Worm (Caenorhabditis elegans) whole organism, L1 larva: ENCODE data around the gene srx-77.

ENCODE experiments used
- C16A3.4 ChIP-seq: fragments of 150-350 bp; optimal IDR thresholded peaks from 2 replicates; lab custom pipeline; 2014; ENCODE audit warnings: missing biosample characterization, missing genetic modification characterization
- aha-1 ChIP-seq: fragments of 150-350 bp; optimal IDR thresholded peaks from 2 replicates; lab custom pipeline; 2014; ENCODE audit warnings: missing biosample characterization, missing genetic modification characterization
- alr-1 ChIP-seq: fragments of 200-800 bp; sonication (Bioruptor generic); optimal IDR thresholded peaks from 2 replicates; lab custom pipeline; 2018; ENCODE audit warnings: borderline replicate concordance, mild to moderate bottlenecking, missing genetic modification characterization, missing compliant biosample characterization
- blmp-1 ChIP-seq: fragments of 150-350 bp; optimal IDR thresholded peaks from 2 replicates; lab custom pipeline; 2014; ENCODE audit warnings: missing biosample characterization, missing genetic modification characterization
- ceh-63 ChIP-seq: fragments of 200-800 bp; sonication (Bioruptor generic); optimal IDR thresholded peaks from 2 replicates; lab custom pipeline; 2018; ENCODE audit warnings: mild to moderate bottlenecking, missing genetic modification characterization, missing compliant biosample characterization
- ces-1 ChIP-seq: fragments of 150-350 bp; optimal IDR thresholded peaks from 2 replicates; lab custom pipeline; 2014; ENCODE audit warnings: missing biosample characterization, missing genetic modification reagents, missing genetic modification characterization
- dpl-1 ChIP-seq, 3 experiments: fragments of 150-350 bp in 2 of 3; sonication (generic microtip) in 1 of 3; optimal IDR thresholded peaks; 2 replicates each; lab custom pipeline; 2014 to 2017; ENCODE audit warnings: missing biosample characterization in 3 of 3, missing genetic modification characterization in 3 of 3, missing genetic modification reagents in 3 of 3
- efl-1 ChIP-seq, 4 experiments: fragments of 150-350 bp; optimal IDR thresholded peaks in 3 of 4; peaks in 1 of 4; 1 replicate in 1 of 4; 2 replicates in 3 of 4; lab custom pipeline; 2014; ENCODE audit warnings: missing biosample characterization in 2 of 4, missing genetic modification characterization in 2 of 4, missing genetic modification reagents in 2 of 4
- elt-2 ChIP-seq: sonication (generic microtip); optimal IDR thresholded peaks from 2 replicates; lab custom pipeline; 2016; ENCODE audit warnings: missing genetic modification characterization, mild to moderate bottlenecking, inconsistent platforms, missing compliant biosample characterization, missing genetic modification reagents
- fkh-10 ChIP-seq: sonication (generic microtip); optimal IDR thresholded peaks from 2 replicates; lab custom pipeline; 2017; ENCODE audit warnings: missing biosample characterization, missing genetic modification reagents, missing genetic modification characterization
- grh-1 ChIP-seq: fragments of 200-800 bp; sonication (Bioruptor generic); IDR thresholded peaks from 2 replicates; pipeline ENCODE4 v1.3.6; 2022; ENCODE audit warnings: missing genetic modification reagents, missing genetic modification characterization, missing compliant biosample characterization
- hlh-17 ChIP-seq: fragments of 200-800 bp; sonication (Bioruptor generic); optimal IDR thresholded peaks from 2 replicates; lab custom pipeline; 2018; ENCODE audit warnings: missing genetic modification characterization, mild to moderate bottlenecking, missing compliant biosample characterization, moderate library complexity, borderline replicate concordance
- hlh-4 ChIP-seq: sonication (generic microtip); optimal IDR thresholded peaks from 2 replicates; lab custom pipeline; 2016; ENCODE audit warnings: mild to moderate bottlenecking, missing genetic modification characterization, missing compliant biosample characterization
- isw-1 ChIP-seq: fragments of 200-800 bp; sonication (Bioruptor generic); IDR thresholded peaks from 2 replicates; pipeline ENCODE4 v1.3.6; 2022; ENCODE audit warnings: missing genetic modification characterization, missing compliant biosample characterization
- lin-15B ChIP-seq: fragments of 150-350 bp; sonication (generic microtip); optimal IDR thresholded peaks from 3 replicates; lab custom pipeline; 2014; ENCODE audit warnings: missing biosample characterization, missing genetic modification characterization
- lin-35 ChIP-seq, 2 experiments: fragments of 150-350 bp; optimal IDR thresholded peaks; 2 replicates each; lab custom pipeline; 2014; ENCODE audit warnings: missing biosample characterization in 2 of 2, missing genetic modification characterization in 2 of 2, missing genetic modification reagents in 2 of 2
- lin-39 ChIP-seq: fragments of 150-350 bp; optimal IDR thresholded peaks from 2 replicates; lab custom pipeline; 2014; ENCODE audit warnings: missing biosample characterization, missing genetic modification reagents, missing genetic modification characterization
- lir-3 ChIP-seq: sonication (generic microtip); optimal IDR thresholded peaks from 2 replicates; lab custom pipeline; 2016; ENCODE audit warnings: mild to moderate bottlenecking, missing genetic modification characterization, moderate library complexity, missing compliant biosample characterization; ENCODE audit not compliant: poor library complexity
- lsy-2 ChIP-seq, 2 experiments: fragments of 150-350 bp; optimal IDR thresholded peaks; 2 replicates each; lab custom pipeline; 2014; ENCODE audit warnings: missing biosample characterization in 2 of 2, missing genetic modification characterization in 2 of 2
- mab-9 ChIP-seq: fragments of 200-800 bp; sonication (Bioruptor generic); IDR thresholded peaks from 2 replicates; pipeline ENCODE4 v1.3.6; 2022; ENCODE audit warnings: missing genetic modification reagents, missing genetic modification characterization, missing compliant biosample characterization
- mdl-1 ChIP-seq, 2 experiments: fragments of 150-350 bp; optimal IDR thresholded peaks; 2 replicates each; lab custom pipeline; 2014 to 2017; ENCODE audit warnings: missing biosample characterization in 2 of 2, missing genetic modification characterization in 2 of 2, inconsistent platforms in 1 of 2
- mef-2 ChIP-seq: fragments of 150-350 bp; optimal IDR thresholded peaks from 2 replicates; lab custom pipeline; 2014; ENCODE audit warnings: missing biosample characterization, missing genetic modification characterization
- mep-1 ChIP-seq: fragments of 150-350 bp; optimal IDR thresholded peaks from 2 replicates; lab custom pipeline; 2014; ENCODE audit warnings: missing biosample characterization, missing genetic modification characterization
- nhr-12 ChIP-seq: sonication (generic microtip); optimal IDR thresholded peaks from 2 replicates; lab custom pipeline; 2017; ENCODE audit warnings: missing biosample characterization, missing genetic modification characterization
- nhr-20 ChIP-seq: sonication (generic microtip); optimal IDR thresholded peaks from 2 replicates; lab custom pipeline; 2016; ENCODE audit warnings: mild to moderate bottlenecking, missing genetic modification characterization, missing compliant biosample characterization
- nhr-77 ChIP-seq: fragments of 150-350 bp; optimal IDR thresholded peaks from 2 replicates; lab custom pipeline; 2014; ENCODE audit warnings: missing biosample characterization, missing genetic modification characterization
- rnt-1 ChIP-seq: sonication (generic microtip); optimal IDR thresholded peaks from 2 replicates; lab custom pipeline; 2016; ENCODE audit warnings: mild to moderate bottlenecking, missing genetic modification characterization, moderate library complexity, missing compliant biosample characterization
- skn-1 ChIP-seq: fragments of 150-350 bp; optimal IDR thresholded peaks from 2 replicates; lab custom pipeline; 2014; ENCODE audit warnings: missing biosample characterization, missing genetic modification characterization
- snu-23 ChIP-seq: sonication (generic microtip); optimal IDR thresholded peaks from 2 replicates; lab custom pipeline; 2016; ENCODE audit warnings: missing genetic modification characterization, missing compliant biosample characterization
- swsn-7 ChIP-seq: sonication (generic microtip); optimal IDR thresholded peaks from 2 replicates; lab custom pipeline; 2016; ENCODE audit warnings: missing genetic modification characterization, missing compliant biosample characterization
- tlp-1 ChIP-seq: fragments of 150-350 bp; optimal IDR thresholded peaks from 2 replicates; lab custom pipeline; 2014; ENCODE audit warnings: missing biosample characterization, missing genetic modification characterization
- unc-130 ChIP-seq: fragments of 150-350 bp; optimal IDR thresholded peaks from 2 replicates; lab custom pipeline; 2017; ENCODE audit warnings: missing biosample characterization, missing genetic modification characterization, inconsistent platforms
- unc-30 ChIP-seq: sonication (generic microtip); optimal IDR thresholded peaks from 2 replicates; lab custom pipeline; 2017; ENCODE audit warnings: missing biosample characterization, missing genetic modification characterization
- unc-86 ChIP-seq: sonication (generic microtip); optimal IDR thresholded peaks from 2 replicates; lab custom pipeline; 2016; ENCODE audit warnings: missing genetic modification characterization, missing compliant biosample characterization
- xbp-1 ChIP-seq: sonication (generic microtip); optimal IDR thresholded peaks from 2 replicates; lab custom pipeline; 2016; ENCODE audit warnings: missing genetic modification characterization, missing compliant biosample characterization
- zip-4 ChIP-seq: fragments of 200-800 bp; sonication (Bioruptor generic); optimal IDR thresholded peaks from 2 replicates; lab custom pipeline; 2018; ENCODE audit warnings: mild to moderate bottlenecking, missing genetic modification characterization, moderate library complexity, missing compliant biosample characterization
- ztf-4 ChIP-seq: fragments of 150-350 bp; optimal IDR thresholded peaks from 2 replicates; lab custom pipeline; 2014; ENCODE audit warnings: missing biosample characterization, missing genetic modification characterization

Gene srx-77

DNA sequence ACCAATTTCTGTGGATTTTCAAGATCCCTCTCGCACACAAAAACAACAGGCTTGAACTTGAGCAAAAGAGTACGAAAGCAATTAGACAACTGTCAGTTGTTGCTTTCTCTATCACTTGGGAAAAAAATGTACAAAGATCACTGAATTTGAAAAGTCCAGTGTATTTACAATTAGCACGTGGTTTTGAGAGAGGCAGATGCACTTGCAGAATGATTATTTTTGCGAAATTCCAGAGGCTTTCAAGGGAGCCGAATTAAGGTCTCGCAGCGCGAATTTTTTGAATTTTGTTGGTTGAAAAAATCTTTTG is 24.7 kb upstream of the srx-77 start (continued):
- no peak for TF ChIP-seq nhr-77 (tag; lab: Kevin White, UChicago)
- no peak for TF ChIP-seq swsn-7 (tag; lab: Kevin White, UChicago)
- peak; percentile 28 to 56 for TF ChIP-seq lsy-2 (tag; optimal IDR thresholded peaks at IDR 0.05; lab: Kevin White, UChicago)
- TF ChIP-seq hlh-4 (tag; lab: Kevin White, UChicago): no peak
- no peak for TF ChIP-seq zip-4 (GFP tag; lab: Kevin White, UChicago)
- TF ChIP-seq aha-1 (tag; lab: Kevin White, UChicago): no peak
- TF ChIP-seq snu-23 (GFP tag; lab: Kevin White, UChicago): peak; percentile 28

DNA sequence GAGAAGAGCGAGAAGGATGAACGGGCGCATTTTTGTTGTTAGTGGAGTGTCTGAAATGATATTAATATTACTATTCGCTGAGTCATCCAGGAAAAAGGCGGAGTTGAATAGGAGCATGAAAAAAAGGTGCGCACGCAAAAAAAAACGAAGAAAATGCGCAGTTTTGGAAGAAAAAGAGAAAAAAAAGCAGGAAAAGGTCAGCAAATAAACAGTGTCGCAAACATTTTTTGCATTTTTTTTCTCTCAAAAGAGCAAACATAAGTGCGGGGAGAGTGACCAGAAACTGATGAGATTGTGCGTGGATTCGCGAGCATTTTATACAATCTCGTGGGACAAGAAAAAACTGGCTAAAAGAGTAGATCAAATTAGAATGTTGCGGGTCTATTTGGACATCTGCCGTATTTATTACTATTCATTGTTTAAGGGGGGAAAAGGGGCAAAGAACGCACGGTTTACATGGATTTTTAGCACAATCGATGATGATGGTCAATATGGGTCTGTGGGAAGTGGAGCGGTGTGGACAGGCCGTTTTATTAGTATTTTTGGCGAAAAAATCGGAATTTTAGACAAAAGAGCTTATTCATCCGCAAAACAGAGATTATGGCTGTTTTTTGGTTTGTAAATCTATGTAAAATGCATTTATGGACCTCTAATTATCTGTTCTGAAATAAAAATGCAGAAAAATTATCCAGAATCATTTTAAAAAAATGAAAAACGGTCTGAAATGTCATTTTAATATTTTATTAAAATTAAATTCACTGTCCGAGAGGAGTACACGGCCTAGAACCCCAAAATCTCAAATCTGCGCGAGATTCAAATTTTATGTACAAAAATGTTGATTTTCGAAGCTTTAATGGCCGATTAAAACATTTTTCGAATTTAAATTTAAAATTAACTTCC is 24.1 kb upstream of the srx-77 start, which contains the start of gene cpg-8:
Gene cpg-8 (minus strand): TSS at position 51 of the 900 bp plus-strand sequence.
- TF ChIP-seq lir-3 (tag; lab: Kevin White, UChicago) (peak; percentile 3), ztf-4 (tag; lab: Kevin White, UChicago) (no peak), nhr-12 (no peak), mdl-1 (tag; optimal IDR thresholded peaks at IDR 0.05; lab: Kevin White, UChicago) (no peak), lin-15B (tag; lab: Kevin White, UChicago) (no peak), aha-1 (tag; lab: Kevin White, UChicago) (no peak), alr-1 (tag; lab: Kevin White, UChicago) (no peak), isw-1 (no peak), lin-39 (no peak), skn-1 (tag; lab: Kevin White, UChicago) (no peak), hlh-17 (no peak), grh-1 (GFP tag; lab: Robert Waterston, UW) (no peak), mab-9 (GFP tag; lab: Robert Waterston, UW) (no peak), efl-1 (optimal IDR thresholded peaks at IDR 0.05; lab: Kevin White, UChicago) (peak; percentile 52 to 58), efl-1 (GFP tag; optimal IDR thresholded peaks at IDR 0.05 in 1 of 2; lab: Kevin White, UChicago) (peak; percentile 54 to 95), ces-1 (GFP tag; lab: Kevin White, UChicago) (no peak), nhr-20 (tag; lab: Kevin White, UChicago) (no peak), xbp-1 (no peak), blmp-1 (tag; lab: Kevin White, UChicago) (no peak), mep-1 (tag; lab: Kevin White, UChicago) (no peak), mef-2 (tag; lab: Kevin White, UChicago) (no peak), fkh-10 (GFP tag; lab: Kevin White, UChicago) (no peak), lin-35 (GFP tag; optimal IDR thresholded peaks at IDR 0.05; lab: Kevin White, UChicago) (peak in 1 of 2 experiments; percentile 59), dpl-1 (GFP tag; optimal IDR thresholded peaks at IDR 0.05; lab: Kevin White, UChicago) (peak; percentile 22 to 61 (median 51)), unc-86 (no peak), C16A3.4 (tag; lab: Kevin White, UChicago) (peak; percentile 4)
- TF ChIP-seq, all 84 proteins: peak for 5

DNA sequence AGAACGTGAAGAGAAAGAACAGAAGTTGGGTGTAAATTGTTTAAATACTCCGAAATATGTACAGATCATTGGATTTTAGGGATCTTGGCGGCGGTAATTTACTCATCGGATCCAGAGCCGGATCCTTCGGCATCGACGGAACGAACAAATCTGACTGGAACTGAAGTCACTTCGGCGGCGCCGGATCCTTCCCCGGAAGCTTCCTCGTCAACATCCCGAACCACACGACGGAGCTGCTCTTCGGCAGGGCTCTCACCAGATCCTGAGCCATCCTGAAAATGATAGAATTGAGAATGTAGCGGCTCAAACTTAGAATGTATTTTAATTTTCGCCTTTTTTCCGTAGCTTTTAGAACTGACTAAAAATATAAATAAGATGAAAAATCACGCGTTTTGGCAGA is 23.1 kb upstream of the srx-77 start:
- no peak for TF ChIP-seq elt-2
- TF ChIP-seq unc-130 (tag; lab: Kevin White, UChicago): no peak
- TF ChIP-seq tlp-1 (tag; lab: Kevin White, UChicago): no peak
- no peak for TF ChIP-seq ceh-63 (GFP tag; lab: Kevin White, UChicago)
- TF ChIP-seq lin-35 (GFP tag; optimal IDR thresholded peaks at IDR 0.05; lab: Kevin White, UChicago): no peak
- TF ChIP-seq rnt-1 (tag; lab: Kevin White, UChicago): no peak
- no peak for TF ChIP-seq unc-30 (tag; lab: Kevin White, UChicago)
